Fruit fly (Drosophila melanogaster) whole organism, embryonic: Measurements from ENCODE around the gene Sb.

Experiments used
- BtbVII ChIP-seq: fragments of 200-800 bp; sonication (Bioruptor generic); optimal IDR thresholded peaks from 3 replicates; lab custom pipeline; 2017; ENCODE audit warnings: missing biosample characterization, mild to moderate bottlenecking, missing genetic modification characterization
- CG1024 ChIP-seq: fragments of 200-800 bp; sonication (Bioruptor generic); IDR thresholded peaks from 2 replicates; pipeline ENCODE4 v1.3.6; 2022; ENCODE audit warnings: missing biosample characterization, missing genetic modification characterization
- CG10366 ChIP-seq: fragments of 200-800 bp; sonication (Bioruptor generic); IDR thresholded peaks from 2 replicates; pipeline ENCODE4 v1.3.6; 2022; ENCODE audit warnings: missing biosample characterization, missing genetic modification characterization
- CG10431 ChIP-seq: fragments of 200-800 bp; sonication (Bioruptor generic); optimal IDR thresholded peaks from 3 replicates; lab custom pipeline; 2018; ENCODE audit warnings: missing biosample characterization, mild to moderate bottlenecking, missing genetic modification characterization
- CG11085 ChIP-seq: fragments of 200-800 bp; sonication (Bioruptor generic); IDR thresholded peaks from 2 replicates; pipeline ENCODE4 v1.3.6; 2022; ENCODE audit warnings: missing biosample characterization, missing genetic modification characterization
- CG12744 ChIP-seq: fragments of 200-800 bp; sonication (Bioruptor generic); optimal IDR thresholded peaks from 2 replicates; lab custom pipeline; 2016; ENCODE audit warnings: missing biosample characterization, missing genetic modification characterization
- CG13775 ChIP-seq: fragments of 200-800 bp; sonication (Bioruptor generic); optimal IDR thresholded peaks from 3 replicates; lab custom pipeline; 2017; ENCODE audit warnings: missing biosample characterization, mild to moderate bottlenecking, missing genetic modification characterization
- CG13894 ChIP-seq: fragments of 200-800 bp; sonication (Bioruptor generic); optimal IDR thresholded peaks from 3 replicates; lab custom pipeline; 2018; ENCODE audit warnings: missing biosample characterization, mild to moderate bottlenecking, missing genetic modification characterization, moderate library complexity
- CG14441 ChIP-seq: fragments of 200-800 bp; sonication (Bioruptor generic); IDR thresholded peaks from 2 replicates; pipeline ENCODE4 v1.3.6; 2022; ENCODE audit warnings: missing biosample characterization, missing genetic modification characterization
- CG17568 ChIP-seq: fragments of 200-800 bp; sonication (Bioruptor generic); optimal IDR thresholded peaks from 2 replicates; lab custom pipeline; 2018; ENCODE audit warnings: missing biosample characterization, mild to moderate bottlenecking, missing genetic modification characterization, moderate library complexity
- CG17802 ChIP-seq: fragments of 200-800 bp; sonication (Bioruptor generic); optimal IDR thresholded peaks from 2 replicates; lab custom pipeline; 2018; ENCODE audit warnings: missing biosample characterization, mild to moderate bottlenecking, missing genetic modification characterization, moderate library complexity
- CG18262 ChIP-seq: fragments of 200-800 bp; optimal IDR thresholded peaks from 3 replicates; lab custom pipeline; 2019; ENCODE audit warnings: missing biosample characterization, mild to moderate bottlenecking, missing genetic modification characterization, moderate library complexity
- CG2875 ChIP-seq: fragments of 200-800 bp; sonication (Bioruptor generic); optimal IDR thresholded peaks from 2 replicates; lab custom pipeline; 2017; ENCODE audit warnings: missing biosample characterization, mild to moderate bottlenecking, missing genetic modification characterization, missing genetic modification reagents
- CG3065 ChIP-seq: fragments of 200-800 bp; sonication (Bioruptor generic); optimal IDR thresholded peaks from 2 replicates; lab custom pipeline; 2016; ENCODE audit warnings: missing biosample characterization, missing genetic modification characterization
- CG32532 ChIP-seq: fragments of 200-800 bp; sonication (Bioruptor generic); IDR thresholded peaks from 2 replicates; pipeline ENCODE4 v1.3.6; 2022; ENCODE audit warnings: missing biosample characterization, missing genetic modification characterization
- CG3407 ChIP-seq: fragments of 200-800 bp; sonication (Bioruptor generic); optimal IDR thresholded peaks from 2 replicates; lab custom pipeline; 2018; ENCODE audit warnings: missing biosample characterization, mild to moderate bottlenecking, missing genetic modification characterization
- CG34422 ChIP-seq: fragments of 200-800 bp; sonication (Bioruptor generic); IDR thresholded peaks from 3 replicates; pipeline ENCODE4 v1.3.6; 2022; ENCODE audit warnings: missing biosample characterization, missing genetic modification characterization
- CG4328 ChIP-seq: fragments of 200-800 bp; sonication (Bioruptor generic); optimal IDR thresholded peaks from 3 replicates; lab custom pipeline; 2017; ENCODE audit warnings: missing biosample characterization, missing genetic modification reagents, missing genetic modification characterization
- CG4617 ChIP-seq: fragments of 200-800 bp; sonication (Bioruptor generic); optimal IDR thresholded peaks from 3 replicates; lab custom pipeline; 2016; ENCODE audit warnings: missing biosample characterization, missing genetic modification characterization, borderline replicate concordance
- CG6254 ChIP-seq: fragments of 200-800 bp; sonication (Bioruptor generic); optimal IDR thresholded peaks from 3 replicates; lab custom pipeline; 2017; ENCODE audit warnings: mild to moderate bottlenecking, missing biosample characterization, missing genetic modification reagents, missing genetic modification characterization
- CG6654 ChIP-seq: fragments of 200-800 bp; sonication (Bioruptor generic); optimal IDR thresholded peaks from 2 replicates; lab custom pipeline; 2017; ENCODE audit warnings: missing biosample characterization, mild to moderate bottlenecking, missing genetic modification characterization
- CG8089 ChIP-seq: fragments of 200-800 bp; sonication (Bioruptor generic); optimal IDR thresholded peaks from 3 replicates; lab custom pipeline; 2016; ENCODE audit warnings: missing biosample characterization, missing genetic modification characterization
- CTCF ChIP-seq: fragments of 200-800 bp; sonication (Bioruptor generic); optimal IDR thresholded peaks from 2 replicates; lab custom pipeline; 2017; ENCODE audit warnings: missing biosample characterization, mild to moderate bottlenecking, missing genetic modification characterization, moderate library complexity
- Dip2 ChIP-seq: fragments of 200-800 bp; sonication (Bioruptor generic); IDR thresholded peaks from 2 replicates; pipeline ENCODE4 v1.3.6; 2022; ENCODE audit warnings: missing biosample characterization, missing genetic modification characterization
- Dp ChIP-seq: fragments of 200-800 bp; sonication (Bioruptor generic); optimal IDR thresholded peaks from 2 replicates; lab custom pipeline; 2018; ENCODE audit warnings: missing biosample characterization, mild to moderate bottlenecking, missing genetic modification characterization, moderate library complexity
- ERR ChIP-seq: fragments of 200-800 bp; sonication (Bioruptor generic); optimal IDR thresholded peaks from 2 replicates; lab custom pipeline; 2016; ENCODE audit warnings: missing biosample characterization, missing genetic modification characterization
- Elba2 ChIP-seq: fragments of 200-800 bp; sonication (Bioruptor generic); optimal IDR thresholded peaks from 3 replicates; lab custom pipeline; 2016; ENCODE audit warnings: missing biosample characterization, missing genetic modification characterization
- Ets65A ChIP-seq: fragments of 200-800 bp; sonication (Bioruptor generic); peaks from one replicate; lab custom pipeline; 2016; ENCODE audit warnings: missing biosample characterization, missing genetic modification characterization
- Mrtf ChIP-seq: fragments of 200-800 bp; sonication (Bioruptor generic); IDR thresholded peaks from 3 replicates; pipeline ENCODE4 v1.3.6; 2022; ENCODE audit warnings: missing biosample characterization, missing genetic modification characterization
- Nf-YB ChIP-seq: fragments of 200-800 bp; sonication (Bioruptor generic); optimal IDR thresholded peaks from 3 replicates; lab custom pipeline; 2019; ENCODE audit warnings: missing biosample characterization, mild to moderate bottlenecking, missing genetic modification characterization, moderate library complexity
- Pdp1 ChIP-seq, 2 experiments: fragments of 200-800 bp; sonication (Bioruptor generic); optimal IDR thresholded peaks; 3 replicates each; lab custom pipeline; 2016; ENCODE audit warnings: missing biosample characterization in 2 of 2, missing genetic modification characterization in 2 of 2, mild to moderate bottlenecking in 1 of 2, moderate library complexity in 1 of 2
- bigmax ChIP-seq: fragments of 200-800 bp; sonication (Bioruptor generic); optimal IDR thresholded peaks from 2 replicates; lab custom pipeline; 2018; ENCODE audit warnings: missing biosample characterization, mild to moderate bottlenecking, missing genetic modification characterization
- bowl ChIP-seq: fragments of 200-800 bp; sonication (Bioruptor generic); IDR thresholded peaks from 2 replicates; pipeline ENCODE4 v1.3.6; 2022; ENCODE audit warnings: missing biosample characterization, missing genetic modification characterization
- dimm ChIP-seq: fragments of 200-800 bp; sonication (Bioruptor generic); IDR thresholded peaks from 2 replicates; pipeline ENCODE4 v1.3.6; 2022; ENCODE audit warnings: missing biosample characterization, missing genetic modification characterization
- eve ChIP-seq, 2 experiments: fragments of >200 bp; optimal IDR thresholded peaks; 2 replicates each; lab custom pipeline; 2017; ENCODE audit warnings: missing biosample characterization in 2 of 2, missing genetic modification characterization in 2 of 2
- gem ChIP-seq: fragments of 200-800 bp; sonication (Bioruptor generic); optimal IDR thresholded peaks from 2 replicates; lab custom pipeline; 2019; ENCODE audit warnings: missing biosample characterization, mild to moderate bottlenecking, missing genetic modification characterization, moderate library complexity
- gsb-n ChIP-seq: fragments of 200-800 bp; sonication (Bioruptor generic); optimal IDR thresholded peaks from 3 replicates; lab custom pipeline; 2018; ENCODE audit warnings: missing biosample characterization, mild to moderate bottlenecking, missing genetic modification characterization
- gt ChIP-seq: fragments of 200-800 bp; sonication (Bioruptor generic); IDR thresholded peaks from 2 replicates; pipeline ENCODE4 v1.3.6; 2022; ENCODE audit warnings: missing biosample characterization, missing genetic modification characterization
- ind ChIP-seq: fragments of 200-800 bp; sonication (Bioruptor generic); optimal IDR thresholded peaks from 3 replicates; lab custom pipeline; 2016; ENCODE audit warnings: missing biosample characterization, missing genetic modification characterization
- inv ChIP-seq: fragments of 200-800 bp; sonication (Bioruptor generic); IDR thresholded peaks from 2 replicates; pipeline ENCODE4 v1.3.6; 2022; ENCODE audit warnings: missing biosample characterization, missing genetic modification characterization; ENCODE audit not compliant: partially characterized antibody
- kni ChIP-seq: fragments of 200-800 bp; sonication (Bioruptor generic); optimal IDR thresholded peaks from 3 replicates; lab custom pipeline; 2017; ENCODE audit warnings: mild to moderate bottlenecking, missing biosample characterization, missing genetic modification reagents, missing genetic modification characterization
- lmd ChIP-seq: fragments of 200-800 bp; sonication (Bioruptor generic); IDR thresholded peaks from 2 replicates; pipeline ENCODE4 v1.3.6; 2022; ENCODE audit warnings: missing biosample characterization, missing genetic modification characterization
- nmo ChIP-seq: fragments of 200-800 bp; sonication (Bioruptor generic); optimal IDR thresholded peaks from 2 replicates; lab custom pipeline; 2018; ENCODE audit warnings: missing biosample characterization, mild to moderate bottlenecking, missing genetic modification characterization, moderate library complexity
- odd ChIP-seq: fragments of 200-800 bp; sonication (Bioruptor generic); optimal IDR thresholded peaks from 2 replicates; lab custom pipeline; 2017; ENCODE audit warnings: missing biosample characterization, mild to moderate bottlenecking, missing genetic modification characterization
- onecut ChIP-seq: fragments of 200-800 bp; sonication (Bioruptor generic); IDR thresholded peaks from 2 replicates; pipeline ENCODE4 v1.3.6; 2022; ENCODE audit warnings: missing biosample characterization, missing genetic modification characterization
- shn ChIP-seq: fragments of 200-800 bp; sonication (Bioruptor generic); optimal IDR thresholded peaks from 3 replicates; lab custom pipeline; 2016; ENCODE audit warnings: missing biosample characterization, missing genetic modification characterization
- twi ChIP-seq: fragments of 200-800 bp; optimal IDR thresholded peaks from 2 replicates; lab custom pipeline; 2019; ENCODE audit warnings: missing biosample characterization, mild to moderate bottlenecking, missing genetic modification characterization, moderate library complexity
- unc-4 ChIP-seq: fragments of 200-800 bp; sonication (Bioruptor generic); IDR thresholded peaks from 2 replicates; pipeline ENCODE4 v1.3.6; 2022; ENCODE audit warnings: missing biosample characterization, missing genetic modification characterization; ENCODE audit not compliant: partially characterized antibody
- vnd ChIP-seq: fragments of 200-800 bp; sonication (Bioruptor generic); IDR thresholded peaks from 3 replicates; pipeline ENCODE4 v1.3.6; 2022; ENCODE audit warnings: missing biosample characterization, missing genetic modification characterization; ENCODE audit not compliant: partially characterized antibody

Gene Sb

dm6 chr3R:16146632-16147453, 30.9 kb downstream of the Sb start, which contains the start of the genes Mic26-27 and CG5916 (continued):
- no peak for TF ChIP-seq dimm
- peak; percentile 15 for TF ChIP-seq Dp (GFP tag; lab: Kevin White, UChicago)
- TF ChIP-seq CG6654 (GFP tag; lab: Kevin White, UChicago) = peak; percentile 11
- TF ChIP-seq ind (GFP tag; lab: Kevin White, UChicago) = peak; percentile 73
- TF ChIP-seq CG18262 (tag; lab: Kevin White, UChicago) = peak; percentile 71
- no peak for TF ChIP-seq CG13894 (tag; lab: Kevin White, UChicago)
- TF ChIP-seq CG14441 (GFP tag; lab: Robert Waterston, UW) = peak; percentile 61; the same call in 1 of the 2 replicates
- TF ChIP-seq eve (GFP tag; optimal IDR thresholded peaks at IDR 0.05; lab: Kevin White, UChicago) = no peak
- TF ChIP-seq CG17568 (GFP tag; lab: Kevin White, UChicago) = no peak
- TF ChIP-seq Nf-YB = no peak
- peak; percentile 97 for TF ChIP-seq CG13775
- peak; percentile 82 for TF ChIP-seq kni
- TF ChIP-seq shn (GFP tag; lab: Kevin White, UChicago) = peak; percentile 94
- TF ChIP-seq onecut (GFP tag; lab: Robert Waterston, UW) = peak; percentile 83
- peak; percentile 65 for TF ChIP-seq gsb-n (tag; lab: Kevin White, UChicago)
- TF ChIP-seq CG32532 (GFP tag; lab: Robert Waterston, UW) = peak; percentile 67
- peak; percentile 66 for TF ChIP-seq CG8089
- TF ChIP-seq CG4617 = peak; percentile 84
- no peak for TF ChIP-seq odd (GFP tag; lab: Kevin White, UChicago)
- TF ChIP-seq Mrtf (GFP tag; lab: Robert Waterston, UW) = peak; percentile 84
- peak; percentile 85 for TF ChIP-seq twi (tag; lab: Kevin White, UChicago)
- TF ChIP-seq CTCF (GFP tag; lab: Kevin White, UChicago) = no peak
- 0 out of 2 replicates have a peak, but pooled peaks have one; percentile 14 for TF ChIP-seq CG11085 (GFP tag; lab: Robert Waterston, UW)
- TF ChIP-seq Elba2 (GFP tag; lab: Kevin White, UChicago) = peak; percentile 88
- TF ChIP-seq gt (GFP tag; lab: Robert Waterston, UW) = peak; percentile 83
- TF ChIP-seq CG10366 (GFP tag; lab: Robert Waterston, UW) = peak; percentile 89
- peak; percentile 76 to 100 for TF ChIP-seq Pdp1 (GFP tag; optimal IDR thresholded peaks at IDR 0.05; lab: Kevin White, UChicago)
- TF ChIP-seq nmo (GFP tag; lab: Kevin White, UChicago) = peak; percentile 94
- TF ChIP-seq CG12744 = peak; percentile 62
- no peak for TF ChIP-seq CG10431 (GFP tag; lab: Kevin White, UChicago)
- peak; percentile 71 for TF ChIP-seq CG17802
- peak; percentile 99 for TF ChIP-seq Ets65A (GFP tag; lab: Kevin White, UChicago)
- TF ChIP-seq unc-4 = peak; percentile 99
- peak; percentile 100 for TF ChIP-seq inv (GFP tag; lab: Robert Waterston, UW)
- TF ChIP-seq Dip2 (GFP tag; lab: Robert Waterston, UW) = 0 out of 2 replicates have a peak, but pooled peaks have one; percentile 14
- TF ChIP-seq ERR (GFP tag; lab: Kevin White, UChicago) = peak; percentile 39
- TF ChIP-seq bowl (GFP tag; lab: Robert Waterston, UW) = 0 out of 2 replicates have a peak, but pooled peaks have one; percentile 25
- TF ChIP-seq vnd (GFP tag; lab: Robert Waterston, UW) = peak; percentile 100
- TF ChIP-seq CG4328 (GFP tag; lab: Kevin White, UChicago) = peak; percentile 47
- no peak for TF ChIP-seq CG2875 (GFP tag; lab: Kevin White, UChicago)
- peak; percentile 99 for TF ChIP-seq CG6254 (GFP tag; lab: Kevin White, UChicago)
- TF ChIP-seq CG3407 = peak; percentile 42
- no peak for TF ChIP-seq CG3065 (GFP tag; lab: Kevin White, UChicago)
- no peak for TF ChIP-seq BtbVII (GFP tag; lab: Kevin White, UChicago)
- TF ChIP-seq gem = peak; percentile 94
- TF ChIP-seq CG1024 = peak; percentile 72
- peak; percentile 90 for TF ChIP-seq lmd (GFP tag; lab: Robert Waterston, UW)
- TF ChIP-seq bigmax (GFP tag; lab: Kevin White, UChicago) = no peak
- peak; percentile 87 for TF ChIP-seq CG34422
